Worm (Caenorhabditis elegans) whole organism, L4 larva: ENCODE data around the gene smf-2.
A peak's percentile ranks its signal among the peaks of the same experiment; 100 is the strongest.

Source experiments
- D1046.2 ChIP-seq: fragments of 200-800 bp; sonication (Bioruptor generic); IDR thresholded peaks from 2 replicates; pipeline ENCODE4 v1.3.6; 2022; ENCODE audit warnings: missing genetic modification characterization, missing compliant biosample characterization
- F10B5.3 ChIP-seq: sonication (generic microtip); optimal IDR thresholded peaks from 2 replicates; lab custom pipeline; 2016; ENCODE audit warnings: mild to moderate bottlenecking, missing genetic modification characterization, missing compliant biosample characterization
- F26F4.8 ChIP-seq: fragments of 200-800 bp; sonication (Bioruptor generic); conservative IDR thresholded peaks from 2 replicates; pipeline ENCODE4 v1.3.6; 2022; ENCODE audit warnings: missing genetic modification characterization, missing compliant biosample characterization
- F37D6.2 ChIP-seq: sonication (generic microtip); optimal IDR thresholded peaks from 2 replicates; lab custom pipeline; 2016; ENCODE audit warnings: mild to moderate bottlenecking, missing genetic modification characterization, missing compliant biosample characterization
- F49E8.2 ChIP-seq: sonication (generic microtip); optimal IDR thresholded peaks from 2 replicates; lab custom pipeline; 2016; ENCODE audit warnings: missing compliant biosample characterization, mild to moderate bottlenecking, missing genetic modification characterization, borderline replicate concordance
- T26A8.4 ChIP-seq: fragments of 200-800 bp; sonication (Bioruptor generic); IDR thresholded peaks from 2 replicates; pipeline ENCODE4 v1.3.6; 2022; ENCODE audit warnings: missing genetic modification characterization, missing compliant biosample characterization
- Y75B8A.6 ChIP-seq: fragments of 200-800 bp; sonication (Bioruptor generic); IDR thresholded peaks from 2 replicates; pipeline ENCODE4 v1.3.6; 2022; ENCODE audit warnings: missing genetic modification reagents, missing genetic modification characterization, missing compliant biosample characterization
- ZK546.5 ChIP-seq, 2 experiments: sonication (generic microtip); optimal IDR thresholded peaks; 2 replicates each; lab custom pipeline; 2017; ENCODE audit warnings: missing biosample characterization in 2 of 2, missing genetic modification characterization in 2 of 2
- arid-1 ChIP-seq: fragments of 200-800 bp; sonication (Bioruptor generic); conservative IDR thresholded peaks from 2 replicates; pipeline ENCODE4 v1.3.6; 2022; ENCODE audit warnings: missing genetic modification reagents, missing genetic modification characterization, missing compliant biosample characterization
- attf-4 ChIP-seq: sonication (generic microtip); optimal IDR thresholded peaks from 3 replicates; lab custom pipeline; 2017; ENCODE audit warnings: missing biosample characterization, missing genetic modification characterization
- ceh-28 ChIP-seq: fragments of 150-350 bp; optimal IDR thresholded peaks from 2 replicates; lab custom pipeline; 2014; ENCODE audit warnings: missing biosample characterization, missing genetic modification reagents, missing genetic modification characterization
- ceh-32 ChIP-seq: sonication (generic microtip); optimal IDR thresholded peaks from 2 replicates; lab custom pipeline; 2016; ENCODE audit warnings: mild to moderate bottlenecking, missing genetic modification characterization, missing compliant biosample characterization; ENCODE audit not compliant: poor library complexity
- ceh-82 ChIP-seq: sonication (generic microtip); optimal IDR thresholded peaks from 2 replicates; lab custom pipeline; 2017; ENCODE audit warnings: missing biosample characterization, missing genetic modification characterization
- ces-1 ChIP-seq: fragments of 150-350 bp; sonication (generic microtip); optimal IDR thresholded peaks from 4 replicates; lab custom pipeline; 2014; ENCODE audit warnings: missing biosample characterization, missing genetic modification reagents, missing genetic modification characterization
- cey-2 ChIP-seq: sonication (generic microtip); optimal IDR thresholded peaks from 3 replicates; lab custom pipeline; 2017; ENCODE audit warnings: missing genetic modification characterization, mild to moderate bottlenecking, missing compliant biosample characterization, antibody characterized with exemption, borderline replicate concordance; ENCODE audit not compliant: insufficient read depth
- daf-16 ChIP-seq, 3 experiments: sonication (generic microtip); optimal IDR thresholded peaks; 2 replicates each; lab custom pipeline; 2016 to 2017; ENCODE audit warnings: missing genetic modification characterization in 3 of 3, missing genetic modification reagents in 3 of 3, mild to moderate bottlenecking in 2 of 3, missing compliant biosample characterization in 2 of 3, missing biosample characterization in 1 of 3, moderate library complexity in 1 of 3
- daf-19 ChIP-seq: fragments of 200-800 bp; sonication (Bioruptor generic); conservative IDR thresholded peaks from 2 replicates; pipeline ENCODE4 v1.3.6; 2022; ENCODE audit warnings: missing genetic modification characterization, missing compliant biosample characterization
- dmd-6 ChIP-seq: fragments of 200-800 bp; sonication (Bioruptor generic); IDR thresholded peaks from 2 replicates; pipeline ENCODE4 v1.3.6; 2022; ENCODE audit warnings: missing genetic modification reagents, missing genetic modification characterization, missing compliant biosample characterization
- dpl-1 ChIP-seq: fragments of 150-350 bp; optimal IDR thresholded peaks from 2 replicates; lab custom pipeline; 2014; ENCODE audit warnings: missing biosample characterization, missing genetic modification reagents, missing genetic modification characterization
- duxl-1 ChIP-seq: sonication (generic microtip); optimal IDR thresholded peaks from 2 replicates; lab custom pipeline; 2016; ENCODE audit warnings: mild to moderate bottlenecking, missing genetic modification characterization, moderate library complexity, missing compliant biosample characterization; ENCODE audit not compliant: poor library complexity
- fkh-10 ChIP-seq: fragments of 150-350 bp; optimal IDR thresholded peaks from 2 replicates; lab custom pipeline; 2014; ENCODE audit warnings: missing biosample characterization, missing genetic modification reagents, missing genetic modification characterization
- hif-1 ChIP-seq, 2 experiments: sonication (generic microtip); optimal IDR thresholded peaks; 2 replicates each; lab custom pipeline; 2016 to 2017; ENCODE audit warnings: missing compliant biosample characterization in 2 of 2, missing genetic modification characterization in 2 of 2, missing genetic modification reagents in 2 of 2, missing genotype in 2 of 2, mild to moderate bottlenecking in 1 of 2
- jun-1 ChIP-seq: fragments of 150-350 bp; optimal IDR thresholded peaks from 2 replicates; lab custom pipeline; 2014; ENCODE audit warnings: missing biosample characterization, missing genetic modification reagents, missing genetic modification characterization
- lin-13 ChIP-seq: fragments of 150-350 bp; optimal IDR thresholded peaks from 2 replicates; lab custom pipeline; 2014; ENCODE audit warnings: missing biosample characterization, missing genetic modification reagents, missing genetic modification characterization
- lin-38 ChIP-seq: fragments of 200-800 bp; sonication (Bioruptor generic); IDR thresholded peaks from 2 replicates; pipeline ENCODE4 v1.3.6; 2022; ENCODE audit warnings: missing genetic modification reagents, missing genetic modification characterization, missing compliant biosample characterization
- lsy-2 ChIP-seq, 2 experiments: fragments of 150-350 bp in 1 of 2; sonication (generic microtip) in 1 of 2; optimal IDR thresholded peaks; 2 replicates each; lab custom pipeline; 2014 to 2017; ENCODE audit warnings: missing biosample characterization in 2 of 2, missing genetic modification characterization in 2 of 2
- madf-9 ChIP-seq: fragments of 200-800 bp; sonication (Bioruptor generic); conservative IDR thresholded peaks from 2 replicates; pipeline ENCODE4 v1.3.6; 2022; ENCODE audit warnings: missing genetic modification reagents, missing genetic modification characterization, missing compliant biosample characterization
- nhr-10 ChIP-seq: fragments of 150-350 bp; optimal IDR thresholded peaks from 2 replicates; lab custom pipeline; 2014; ENCODE audit warnings: missing biosample characterization, missing genetic modification characterization
- nhr-111 ChIP-seq: fragments of 200-800 bp; sonication (Bioruptor generic); optimal IDR thresholded peaks from 2 replicates; lab custom pipeline; 2018; ENCODE audit warnings: mild to moderate bottlenecking, missing genetic modification characterization, missing compliant biosample characterization
- nhr-237 ChIP-seq: sonication (generic microtip); optimal IDR thresholded peaks from 2 replicates; lab custom pipeline; 2017; ENCODE audit warnings: missing biosample characterization, missing genetic modification characterization
- nhr-25 ChIP-seq: sonication (generic microtip); optimal IDR thresholded peaks from 2 replicates; lab custom pipeline; 2017; ENCODE audit warnings: missing genetic modification characterization, mild to moderate bottlenecking, missing compliant biosample characterization, antibody characterized with exemption, moderate library complexity, borderline replicate concordance; ENCODE audit not compliant: insufficient read depth
- nhr-28 ChIP-seq: fragments of 150-350 bp; optimal IDR thresholded peaks from 2 replicates; lab custom pipeline; 2014; ENCODE audit warnings: missing biosample characterization, missing genetic modification characterization
- nhr-41 ChIP-seq: fragments of 200-800 bp; sonication (Bioruptor generic); IDR thresholded peaks from 2 replicates; pipeline ENCODE4 v1.3.6; 2022; ENCODE audit warnings: missing genetic modification reagents, missing genetic modification characterization, missing compliant biosample characterization
- nhr-6 ChIP-seq: fragments of 150-350 bp; optimal IDR thresholded peaks from 2 replicates; lab custom pipeline; 2014; ENCODE audit warnings: missing biosample characterization, missing genetic modification characterization
- nhr-76 ChIP-seq: fragments of 150-350 bp; optimal IDR thresholded peaks from 2 replicates; lab custom pipeline; 2014; ENCODE audit warnings: missing biosample characterization, missing genetic modification characterization
- nhr-77 ChIP-seq: fragments of 150-350 bp; optimal IDR thresholded peaks from 2 replicates; lab custom pipeline; 2014; ENCODE audit warnings: missing biosample characterization, missing genetic modification characterization
- pha-4 ChIP-seq, 2 experiments: fragments of 150-350 bp in 1 of 2; fragments of 200-800 bp in 1 of 2; sonication (Bioruptor generic) in 1 of 2; IDR thresholded peaks in 1 of 2; optimal IDR thresholded peaks in 1 of 2; 2 replicates each; pipeline versions ENCODE4 v1.3.6 to Lab custom; 2014 to 2022; ENCODE audit warnings: missing genetic modification characterization in 2 of 2, missing genetic modification reagents in 2 of 2, missing biosample characterization in 1 of 2, missing compliant biosample characterization in 1 of 2
- rbr-2 ChIP-seq: sonication (generic microtip); optimal IDR thresholded peaks from 2 replicates; lab custom pipeline; 2016; ENCODE audit warnings: missing genotype, missing genetic modification characterization, missing compliant biosample characterization
- saeg-2 ChIP-seq: fragments of 200-800 bp; sonication (Bioruptor generic); IDR thresholded peaks from 2 replicates; pipeline ENCODE4 v1.3.6; 2022; ENCODE audit warnings: missing genetic modification reagents, missing genetic modification characterization, missing compliant biosample characterization
- set-16 ChIP-seq: fragments of 200-800 bp; sonication (Bioruptor generic); IDR thresholded peaks from 2 replicates; pipeline ENCODE4 v1.3.6; 2022; ENCODE audit warnings: missing genetic modification reagents, missing genetic modification characterization, missing compliant biosample characterization
- snpc-1.2 ChIP-seq: fragments of 200-800 bp; sonication (Bioruptor generic); IDR thresholded peaks from 2 replicates; pipeline ENCODE4 v1.3.6; 2022; ENCODE audit warnings: missing genetic modification reagents, missing genetic modification characterization, missing compliant biosample characterization
- spr-1 ChIP-seq: sonication (generic microtip); optimal IDR thresholded peaks from 2 replicates; lab custom pipeline; 2016; ENCODE audit warnings: mild to moderate bottlenecking, missing genetic modification characterization, missing compliant biosample characterization
- unc-62 ChIP-seq, 3 experiments: fragments of 150-350 bp in 1 of 3; sonication (generic microtip); optimal IDR thresholded peaks in 2 of 3; peaks in 1 of 3; 1 replicate in 1 of 3; 2 replicates in 2 of 3; lab custom pipeline; 2014 to 2017; ENCODE audit warnings: missing biosample characterization in 3 of 3, missing genetic modification characterization in 3 of 3, missing genetic modification reagents in 3 of 3, missing genotype in 1 of 3
- zag-1 ChIP-seq: fragments of 150-350 bp; optimal IDR thresholded peaks from 2 replicates; lab custom pipeline; 2014; ENCODE audit warnings: missing biosample characterization, missing genetic modification characterization
- zfp-2 ChIP-seq: sonication (generic microtip); optimal IDR thresholded peaks from 2 replicates; lab custom pipeline; 2016; ENCODE audit warnings: mild to moderate bottlenecking, missing genetic modification characterization, missing compliant biosample characterization
- zip-11 ChIP-seq: fragments of 200-800 bp; sonication (Bioruptor generic); IDR thresholded peaks from 2 replicates; pipeline ENCODE4 v1.3.6; 2022; ENCODE audit warnings: missing genetic modification characterization, missing compliant biosample characterization
- ztf-7 ChIP-seq: fragments of 150-350 bp; optimal IDR thresholded peaks from 2 replicates; lab custom pipeline; 2014; ENCODE audit warnings: missing biosample characterization, missing genetic modification characterization

Gene smf-2

DNA sequence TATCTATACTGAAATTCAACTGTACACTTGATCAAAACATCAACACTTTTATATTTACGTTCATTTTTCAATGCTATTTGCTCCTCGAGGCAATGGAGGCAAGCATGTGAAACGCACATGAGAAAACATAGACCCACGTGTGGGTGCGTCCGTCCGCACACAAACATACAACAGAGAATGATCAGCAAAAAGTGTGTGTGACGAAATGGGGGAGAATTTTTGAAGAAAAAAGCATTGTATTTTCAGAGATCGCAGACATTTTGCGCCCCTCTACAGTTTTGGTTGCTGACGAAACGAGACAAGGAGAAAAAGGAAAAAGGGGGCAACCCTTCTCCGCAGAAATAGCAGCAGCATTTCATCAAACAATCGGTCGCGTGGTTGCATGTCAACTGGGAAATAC is 31.6 kb upstream of the smf-2 start (continued):
- TF ChIP-seq zfp-2 (tag; lab: Kevin White, UChicago) (no peak), hif-1 (tag; optimal IDR thresholded peaks at IDR 0.05; lab: Kevin White, UChicago) (peak; percentile 64 to 84), jun-1 (peak; percentile 75), cey-2 (tag; lab: Kevin White, UChicago) (peak; percentile 13), nhr-6 (tag; lab: Kevin White, UChicago) (peak; percentile 69), F26F4.8 (GFP tag; lab: Robert Waterston, UW) (no peak), F10B5.3 (tag; lab: Kevin White, UChicago) (peak; percentile 73), nhr-76 (tag; lab: Kevin White, UChicago) (peak; percentile 38), saeg-2 (GFP tag; lab: Robert Waterston, UW) (peak; percentile 81; the same call in 1 of the 2 replicates), F37D6.2 (tag; lab: Kevin White, UChicago) (no peak), nhr-111 (no peak), nhr-25 (tag; lab: Kevin White, UChicago) (peak; percentile 89), lin-13 (GFP tag; lab: Kevin White, UChicago) (peak; percentile 42), fkh-10 (GFP tag; lab: Kevin White, UChicago) (no peak), nhr-10 (tag; lab: Kevin White, UChicago) (peak; percentile 90), ces-1 (GFP tag; lab: Kevin White, UChicago) (no peak), F49E8.2 (no peak), daf-19 (no peak), nhr-77 (tag; lab: Kevin White, UChicago) (peak; percentile 87), snpc-1.2 (GFP tag; lab: Robert Waterston, UW) (no peak), zag-1 (tag; lab: Kevin White, UChicago) (no peak), ZK546.5 (tag; optimal IDR thresholded peaks at IDR 0.05; lab: Kevin White, UChicago) (no peak), spr-1 (tag; lab: Kevin White, UChicago) (peak; percentile 51), set-16 (peak; percentile 45; the same call in 1 of the 2 replicates), rbr-2 (tag; lab: Kevin White, UChicago) (peak; percentile 66), Y75B8A.6 (GFP tag; lab: Robert Waterston, UW) (no peak)

DNA sequence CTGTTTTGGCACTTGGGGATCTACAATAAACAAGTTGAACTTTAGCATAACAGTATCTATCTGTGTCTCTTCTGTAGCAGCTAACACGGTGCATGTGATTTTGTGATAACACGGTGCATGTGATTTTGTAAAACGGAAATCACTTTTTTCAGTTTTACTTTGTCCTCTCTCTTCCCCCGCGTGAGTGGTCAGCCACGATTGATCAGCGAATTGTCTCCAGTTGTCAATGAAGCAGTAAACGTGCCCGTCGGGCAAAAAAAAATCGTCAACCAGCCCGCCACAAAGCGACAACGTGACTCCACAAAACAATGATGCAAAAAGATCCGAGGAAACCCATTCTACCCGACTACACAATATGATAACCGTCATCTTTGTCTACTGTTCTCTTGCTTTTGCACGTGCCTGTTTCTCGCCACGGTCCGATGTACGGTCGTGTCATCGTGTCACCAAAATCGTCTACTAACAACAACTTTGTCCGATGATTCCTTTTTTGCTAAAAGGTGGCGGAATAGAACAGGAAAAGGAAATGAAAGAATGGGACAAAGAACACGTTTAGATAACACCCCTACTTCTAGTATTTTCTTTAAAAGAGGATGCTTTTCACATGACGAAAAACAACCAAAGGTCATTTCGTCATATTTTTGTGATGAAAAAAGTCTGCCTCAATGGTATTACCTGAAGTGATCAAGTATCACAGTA is 30.8 kb upstream of the smf-2 start:
- peak in 1 of 2 experiments; percentile 98 for TF ChIP-seq unc-62 (GFP tag; optimal IDR thresholded peaks at IDR 0.05 in 1 of 2; lab: Kevin White, UChicago)
- no peak for TF ChIP-seq unc-62 (tag; optimal IDR thresholded peaks at IDR 0.05; lab: Kevin White, UChicago)
- no peak for TF ChIP-seq F26F4.8 (GFP tag; lab: Robert Waterston, UW)
- peak; percentile 92 for TF ChIP-seq nhr-28 (tag; lab: Kevin White, UChicago)
- TF ChIP-seq nhr-41 (GFP tag; lab: Robert Waterston, UW), result no peak
- TF ChIP-seq dmd-6 (GFP tag; lab: Robert Waterston, UW), result peak; percentile 96
- TF ChIP-seq nhr-237 (tag; lab: Kevin White, UChicago), result no peak
- no peak for TF ChIP-seq ceh-32 (tag; lab: Kevin White, UChicago)
- TF ChIP-seq zip-11 (GFP tag; lab: Robert Waterston, UW), result no peak
- peak; percentile 62 for TF ChIP-seq nhr-6 (tag; lab: Kevin White, UChicago)
- peak in 1 of 2 experiments; percentile 45 for TF ChIP-seq daf-16 (GFP tag; optimal IDR thresholded peaks at IDR 0.05; lab: Kevin White, UChicago)
- peak; percentile 97 for TF ChIP-seq daf-16 (tag; optimal IDR thresholded peaks at IDR 0.05; lab: Kevin White, UChicago)
- no peak for TF ChIP-seq arid-1 (GFP tag; lab: Robert Waterston, UW)
- TF ChIP-seq madf-9 (GFP tag; lab: Robert Waterston, UW), result peak; percentile 52; the same call in 1 of the 2 replicates
- peak; percentile 70 for TF ChIP-seq pha-4 (GFP tag; IDR thresholded peaks at IDR 0.05; lab: Robert Waterston, UW)
- TF ChIP-seq pha-4 (tag; optimal IDR thresholded peaks at IDR 0.05; lab: Kevin White, UChicago), result peak; percentile 37
- peak; percentile 8 for TF ChIP-seq dpl-1 (GFP tag; lab: Kevin White, UChicago)
- no peak for TF ChIP-seq ceh-82 (tag; lab: Kevin White, UChicago)
- no peak for TF ChIP-seq lin-38
- TF ChIP-seq ztf-7 (tag; lab: Kevin White, UChicago), result peak; percentile 79
- TF ChIP-seq lsy-2 (tag; optimal IDR thresholded peaks at IDR 0.05; lab: Kevin White, UChicago), result peak; percentile 37 to 59
- TF ChIP-seq attf-4 (tag; lab: Kevin White, UChicago), result no peak
- peak; percentile 73 for TF ChIP-seq T26A8.4 (GFP tag; lab: Robert Waterston, UW)
- peak; percentile 21 for TF ChIP-seq duxl-1 (tag; lab: Kevin White, UChicago)
- TF ChIP-seq D1046.2 (GFP tag; lab: Robert Waterston, UW), result 0 out of 2 replicates have a peak, but pooled peaks have one; percentile 31
- no peak for TF ChIP-seq ceh-28 (tag; lab: Kevin White, UChicago)
